Worm (Caenorhabditis elegans): ENCODE measurements around the gene gta-1.
A peak's percentile ranks its signal among the peaks of the same experiment; 100 is the strongest.

gta-1 gene

DNA sequence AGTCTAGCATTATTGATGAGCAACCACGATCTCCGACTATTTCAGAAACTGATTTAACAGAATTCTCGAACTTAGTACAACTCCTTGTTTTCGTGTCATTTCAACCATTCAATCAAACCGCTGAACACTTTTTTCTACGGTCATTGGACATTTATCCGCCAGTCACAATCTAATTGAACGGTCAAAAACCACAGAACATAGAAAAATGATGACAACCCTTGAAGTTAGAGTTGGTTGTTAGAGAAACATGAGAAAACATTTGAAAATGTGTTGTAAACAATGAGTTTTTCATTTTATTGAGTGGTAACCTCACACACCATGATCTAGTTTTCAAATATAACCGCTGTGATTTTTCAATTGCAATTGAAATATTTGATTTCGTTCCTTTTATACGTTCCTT, 36.0 kb upstream of the gta-1 start:
- no peak for TF ChIP-seq fkh-6 (tag; optimal IDR thresholded peaks at IDR 0.05)
- no peak for TF ChIP-seq ceh-30 (tag; optimal IDR thresholded peaks at IDR 0.05)
- no peak for TF ChIP-seq ceh-22 (tag; optimal IDR thresholded peaks at IDR 0.05)
- TF ChIP-seq ceh-24 (tag; optimal IDR thresholded peaks at IDR 0.05): no peak
- TF ChIP-seq syd-9 (tag; optimal IDR thresholded peaks at IDR 0.05): no peak
- TF ChIP-seq ceh-31 (tag; optimal IDR thresholded peaks at IDR 0.05): no peak

- TF ChIP-seq unc-86 (tag; optimal IDR thresholded peaks at IDR 0.05) (no peak), hlh-8 (tag; optimal IDR thresholded peaks at IDR 0.05) (no peak), ceh-14 (tag; optimal IDR thresholded peaks at IDR 0.05) (no peak), ceh-31 (tag; optimal IDR thresholded peaks at IDR 0.05) (no peak)
Observed at ce11 chrIV:10144909-10145308, 35.6 kb upstream of the gta-1 start.

DNA sequence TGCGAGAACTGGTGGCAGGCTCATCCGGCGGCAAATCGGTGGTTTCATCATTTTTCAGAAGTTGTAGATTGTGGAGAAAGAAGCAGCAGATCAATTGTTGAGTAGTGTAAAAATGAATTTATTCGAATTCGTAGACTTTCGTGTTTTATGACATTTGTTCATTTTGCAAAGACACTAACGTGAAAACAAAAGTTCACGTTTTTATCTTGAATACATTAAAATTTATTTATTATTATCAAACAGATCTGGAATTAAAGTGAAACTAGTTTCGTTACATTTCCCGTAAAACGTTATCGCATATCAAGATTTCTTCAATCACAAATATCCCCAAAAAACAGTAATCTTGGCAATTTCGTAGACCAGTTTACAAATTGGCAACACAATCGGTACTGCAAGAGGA, 33.6 kb upstream of the gta-1 start, which contains the start of gene T14G10.8:
Gene T14G10.8, minus strand, starts transcription at position 101 of the 400 bp plus-strand sequence.
- no peak for TF ChIP-seq sox-2 (GFP tag; IDR thresholded peaks at IDR 0.05)
- no peak for TF ChIP-seq madf-2 (tag; optimal IDR thresholded peaks at IDR 0.05)
- TF ChIP-seq ztf-16 (tag; optimal IDR thresholded peaks at IDR 0.05): no peak
- TF ChIP-seq pha-2 (tag; optimal IDR thresholded peaks at IDR 0.05): no peak
- no peak for TF ChIP-seq C08G9.2 (tag; optimal IDR thresholded peaks at IDR 0.05)
- no peak for TF ChIP-seq ahr-1 (tag; optimal IDR thresholded peaks at IDR 0.05)
- no peak for TF ChIP-seq lin-11 (tag; optimal IDR thresholded peaks at IDR 0.05)
- no peak for TF ChIP-seq gmeb-2 (tag; optimal IDR thresholded peaks at IDR 0.05)
- TF ChIP-seq hlh-13 (GFP tag; optimal IDR thresholded peaks at IDR 0.05): no peak
- no peak for TF ChIP-seq ceh-19 (GFP tag; optimal IDR thresholded peaks at IDR 0.05)
- TF ChIP-seq ama-1 (optimal IDR thresholded peaks at IDR 0.05): no peak
- TF ChIP-seq T23F11.4 (GFP tag; optimal IDR thresholded peaks at IDR 0.05): no peak
- no peak for TF ChIP-seq pqm-1 (tag; optimal IDR thresholded peaks at IDR 0.05)
- no peak for TF ChIP-seq ceh-30 (tag; optimal IDR thresholded peaks at IDR 0.05)

DNA sequence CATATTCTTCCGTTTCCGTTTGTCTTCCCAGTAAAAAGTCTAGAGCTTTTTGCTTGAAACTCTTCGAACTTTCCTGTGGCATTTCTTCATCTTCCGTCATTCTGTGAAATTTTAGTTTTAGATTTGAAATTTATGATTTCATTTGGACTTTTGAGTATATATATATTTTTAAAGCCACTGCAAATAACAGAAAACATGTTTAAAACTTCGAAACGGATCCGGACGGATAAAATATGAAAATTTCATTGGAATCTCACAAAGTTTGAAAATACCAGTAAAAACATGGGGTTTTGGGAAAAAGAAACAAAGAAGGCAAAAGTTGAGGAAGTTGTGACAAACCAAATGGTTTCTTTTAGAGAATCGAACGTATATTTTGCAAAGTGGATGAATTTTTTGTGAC, 31.5 kb upstream of the gta-1 start, which contains the start of gene pigs-1:
Gene pigs-1, minus strand, starts transcription at position 101 of the 400 bp plus-strand sequence.
- no peak for TF ChIP-seq syd-9 (tag; optimal IDR thresholded peaks at IDR 0.05)
- no peak for TF ChIP-seq che-1 (tag; optimal IDR thresholded peaks at IDR 0.05)
- no peak for TF ChIP-seq nhr-232 (tag; optimal IDR thresholded peaks at IDR 0.05)
- TF ChIP-seq ceh-34 (tag; optimal IDR thresholded peaks at IDR 0.05): no peak
- TF ChIP-seq sox-2 (GFP tag; IDR thresholded peaks at IDR 0.05): no peak
- no peak for TF ChIP-seq ref-2 (tag; optimal IDR thresholded peaks at IDR 0.05)
- TF ChIP-seq pax-1 (tag; optimal IDR thresholded peaks at IDR 0.05): no peak

- peak; percentile 29 for TF ChIP-seq unc-42 (tag; optimal IDR thresholded peaks at IDR 0.05)
- no peak for TF ChIP-seq ceh-31 (tag; optimal IDR thresholded peaks at IDR 0.05)
- TF ChIP-seq ceh-34 (tag; optimal IDR thresholded peaks at IDR 0.05): peak; percentile 15
Observed at ce11 chrIV:10150552-10151004, 29.9 kb upstream of the gta-1 start, which contains the start of gene tsp-12. tsp-12 (minus strand) TSS chrIV:10150602.

DNA sequence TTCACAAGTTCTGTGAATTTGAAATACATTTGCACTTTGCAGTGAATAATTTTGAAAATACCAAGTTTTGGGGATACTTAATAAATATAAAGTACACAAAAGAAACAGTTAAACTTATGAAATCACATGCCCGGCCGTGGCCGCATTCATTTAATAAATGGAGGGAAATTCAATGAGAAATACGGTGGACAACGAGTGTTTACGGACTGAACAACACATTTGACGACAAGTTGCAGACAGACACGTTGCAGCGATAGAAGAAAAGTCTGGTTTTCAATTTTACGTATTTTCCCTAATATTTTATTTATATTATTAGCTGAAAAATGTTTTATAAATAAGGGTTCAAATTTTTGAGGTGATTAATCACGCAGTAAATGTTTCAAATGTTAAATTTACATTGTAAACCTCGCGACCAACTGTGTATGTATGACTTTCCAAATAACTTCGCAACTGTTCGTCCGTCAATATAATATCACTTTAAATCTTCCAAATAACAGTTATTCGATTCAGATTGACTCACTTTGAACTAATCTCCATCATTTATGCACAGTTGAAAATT, 28.9 kb upstream of the gta-1 start, which contains the start of gene copg-1:
Gene copg-1, plus strand, starts transcription at position 509 of the 559 bp plus-strand sequence.
- peak; percentile 84 for TF ChIP-seq unc-42 (tag; optimal IDR thresholded peaks at IDR 0.05)
- TF ChIP-seq pqm-1 (tag; optimal IDR thresholded peaks at IDR 0.05): no peak
- peak; percentile 28 for TF ChIP-seq nfya-1 (tag; optimal IDR thresholded peaks at IDR 0.05)
- no peak for TF ChIP-seq pat-9 (tag; optimal IDR thresholded peaks at IDR 0.05)

- TF ChIP-seq dmd-4 (tag; optimal IDR thresholded peaks at IDR 0.05; ENCODE audit: borderline replicate concordance): no peak
- no peak for TF ChIP-seq ceh-48 (tag; optimal IDR thresholded peaks at IDR 0.05)
Observed at ce11 chrIV:10153479-10153878, 27.0 kb upstream of the gta-1 start.

All from whole organism, late embryonic.